Fruit fly (Drosophila melanogaster): ENCODE measurements around the gene p38a.

The p38a gene

dm6 chr3R:24105312-24105902 lies 46.7 kb downstream of the p38a start, which contains the start of gene Syx1A:
Gene Syx1A (minus strand): TSS chr3R:24105763.
- TF ChIP-seq ey (GFP tag; optimal IDR thresholded peaks at IDR 0.05) (no peak), Dif (GFP tag; optimal IDR thresholded peaks at IDR 0.05; ENCODE audit: partially characterized antibody) (no peak), CG9705 (GFP tag; optimal IDR thresholded peaks at IDR 0.05) (no peak), lola (GFP tag; optimal IDR thresholded peaks at IDR 0.05) (peak; percentile 46), Jra (GFP tag; optimal IDR thresholded peaks at IDR 0.05) (no peak), Mio (GFP tag; optimal IDR thresholded peaks at IDR 0.05) (no peak), fru (GFP tag; optimal IDR thresholded peaks at IDR 0.05) (peak; percentile 24), h (GFP tag; optimal IDR thresholded peaks at IDR 0.05) (peak; percentile 26), CrebA (GFP tag; optimal IDR thresholded peaks at IDR 0.05; ENCODE audit: borderline replicate concordance) (no peak), Rel (GFP tag; optimal IDR thresholded peaks at IDR 0.05) (no peak), Rel (tag; optimal IDR thresholded peaks at IDR 0.05) (peak; percentile 68), usp (GFP tag; optimal IDR thresholded peaks at IDR 0.05) (no peak), N (GFP tag; optimal IDR thresholded peaks at IDR 0.05) (no peak), jim (GFP tag; optimal IDR thresholded peaks at IDR 0.05) (no peak), tai (GFP tag; optimal IDR thresholded peaks at IDR 0.05) (no peak), Abd-B (GFP tag; optimal IDR thresholded peaks at IDR 0.05) (no peak), OdsH (GFP tag; optimal IDR thresholded peaks at IDR 0.05) (no peak), Hnf4 (GFP tag; optimal IDR thresholded peaks at IDR 0.05) (peak; percentile 7), dmrt93B (GFP tag; optimal IDR thresholded peaks at IDR 0.05) (no peak), Myc (optimal IDR thresholded peaks at IDR 0.05) (no peak), foxo (GFP tag; optimal IDR thresholded peaks at IDR 0.05) (peak in 1 of 2 experiments; percentile 13), woc (GFP tag; optimal IDR thresholded peaks at IDR 0.05) (peak; percentile 6), psq (GFP tag; optimal IDR thresholded peaks at IDR 0.05) (peak; percentile 100), GATAd (GFP tag; optimal IDR thresholded peaks at IDR 0.05) (no peak), sage (GFP tag; optimal IDR thresholded peaks at IDR 0.05) (no peak), Hr78 (GFP tag; optimal IDR thresholded peaks at IDR 0.05) (no peak), Hr83 (GFP tag; optimal IDR thresholded peaks at IDR 0.05; ENCODE audit: poor library complexity, severe bottlenecking) (no peak), br (GFP tag; optimal IDR thresholded peaks at IDR 0.05) (peak; percentile 35), CG32264 (GFP tag; optimal IDR thresholded peaks at IDR 0.05) (no peak), dsf (GFP tag; optimal IDR thresholded peaks at IDR 0.05; ENCODE audit: borderline replicate concordance) (no peak), Sp1 (GFP tag; optimal IDR thresholded peaks at IDR 0.05) (peak; percentile 17), rgr (GFP tag; optimal IDR thresholded peaks at IDR 0.05) (no peak), sv (GFP tag; optimal IDR thresholded peaks at IDR 0.05) (no peak), HLH106 (tag; optimal IDR thresholded peaks at IDR 0.05) (peak; percentile 23), Vsx2 (GFP tag; optimal IDR thresholded peaks at IDR 0.05; ENCODE audit: partially characterized antibody) (no peak), dl (GFP tag; optimal IDR thresholded peaks at IDR 0.05; ENCODE audit: insufficient read depth in 1 of 2, partially characterized antibody in 2 of 2) (no peak)

dm6 chr3R:24104471-24105311 lies 47.4 kb downstream of the p38a start:
- TF ChIP-seq brk (GFP tag; optimal IDR thresholded peaks at IDR 0.05), result no peak
- TF ChIP-seq CG9705 (GFP tag; optimal IDR thresholded peaks at IDR 0.05), result no peak
- peak; percentile 19 for TF ChIP-seq lola (GFP tag; optimal IDR thresholded peaks at IDR 0.05)
- TF ChIP-seq Abd-B (GFP tag; optimal IDR thresholded peaks at IDR 0.05), result no peak
- TF ChIP-seq dl (GFP tag; optimal IDR thresholded peaks at IDR 0.05; ENCODE audit: insufficient read depth in 1 of 2, partially characterized antibody in 2 of 2), result peak in 1 of 2 experiments; percentile 60
- TF ChIP-seq dsf (GFP tag; optimal IDR thresholded peaks at IDR 0.05; ENCODE audit: borderline replicate concordance), result no peak
- TF ChIP-seq usp (GFP tag; optimal IDR thresholded peaks at IDR 0.05), result no peak
- TF ChIP-seq sage (GFP tag; optimal IDR thresholded peaks at IDR 0.05), result no peak
- TF ChIP-seq Myc (optimal IDR thresholded peaks at IDR 0.05), result no peak
- TF ChIP-seq CrebA (GFP tag; optimal IDR thresholded peaks at IDR 0.05; ENCODE audit: borderline replicate concordance), result no peak
- no peak for TF ChIP-seq br (GFP tag; optimal IDR thresholded peaks at IDR 0.05)
- TF ChIP-seq pan (optimal IDR thresholded peaks at IDR 0.05), result no peak
- TF ChIP-seq foxo (GFP tag; optimal IDR thresholded peaks at IDR 0.05), result no peak
- peak; percentile 56 for TF ChIP-seq Dif (GFP tag; optimal IDR thresholded peaks at IDR 0.05; ENCODE audit: partially characterized antibody)
- no peak for TF ChIP-seq Hnf4 (GFP tag; optimal IDR thresholded peaks at IDR 0.05)
- no peak for TF ChIP-seq h (GFP tag; optimal IDR thresholded peaks at IDR 0.05)
- no peak for TF ChIP-seq N (GFP tag; optimal IDR thresholded peaks at IDR 0.05)
- no peak for TF ChIP-seq ey (GFP tag; optimal IDR thresholded peaks at IDR 0.05)
- no peak for TF ChIP-seq jim (GFP tag; optimal IDR thresholded peaks at IDR 0.05)
- TF ChIP-seq Rel (GFP tag; optimal IDR thresholded peaks at IDR 0.05), result peak; percentile 60
- no peak for TF ChIP-seq Rel (tag; optimal IDR thresholded peaks at IDR 0.05)
- no peak for TF ChIP-seq OdsH (GFP tag; optimal IDR thresholded peaks at IDR 0.05)
- no peak for TF ChIP-seq Hr83 (GFP tag; optimal IDR thresholded peaks at IDR 0.05; ENCODE audit: poor library complexity, severe bottlenecking)
- TF ChIP-seq Jra (GFP tag; optimal IDR thresholded peaks at IDR 0.05), result peak; percentile 15
- no peak for TF ChIP-seq dmrt93B (GFP tag; optimal IDR thresholded peaks at IDR 0.05)

Measured in whole organism, wandering third instar larva.